Worm (Caenorhabditis elegans): ENCODE measurements around the gene F08B12.11.

Gene F08B12.11

DNA sequence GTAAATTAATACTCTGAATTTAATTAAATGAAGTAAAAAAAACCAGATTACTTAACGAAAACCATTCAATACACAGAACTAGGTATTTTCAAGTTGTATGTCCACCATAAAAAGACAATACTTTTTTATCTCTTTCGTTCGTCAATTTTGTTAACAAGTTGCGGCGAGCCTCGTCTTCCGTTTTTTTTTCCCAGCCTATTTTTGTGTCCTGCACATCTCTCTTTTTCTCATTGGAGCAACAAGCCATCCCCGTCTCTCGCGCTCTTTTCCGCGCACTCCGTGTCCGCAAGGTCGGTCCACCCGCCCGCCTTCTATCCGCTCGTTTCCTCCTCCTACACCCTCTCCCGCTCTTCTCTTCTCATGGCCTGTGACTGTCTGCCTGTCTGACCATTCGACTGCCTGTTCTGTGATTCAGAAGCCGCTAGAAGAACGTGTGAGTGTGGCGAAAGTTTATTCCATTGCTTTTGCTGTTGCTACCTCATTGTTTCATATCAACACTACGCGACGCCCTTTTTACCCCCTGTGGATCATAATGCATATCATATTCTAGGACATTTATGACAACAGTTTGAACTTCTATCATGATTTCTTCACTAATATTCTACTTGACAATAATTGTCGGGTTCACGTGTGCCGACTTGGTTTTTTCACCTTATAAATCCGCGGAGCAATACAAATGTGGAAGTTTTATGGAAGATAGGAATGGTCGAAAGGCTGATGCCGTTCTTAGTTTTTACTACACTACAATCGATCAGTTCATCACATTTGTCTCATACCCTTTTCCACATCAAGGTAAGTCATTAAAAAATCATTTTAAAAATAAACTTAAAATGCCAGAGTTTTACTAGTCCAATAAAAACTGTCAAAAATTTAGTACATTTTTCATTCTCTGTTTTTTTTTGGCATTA lies at the start of gene F08B12.11, which contains the start of gene prmn-1:
F08B12.11 (plus strand) TSS at position 521 of the 908 bp plus-strand sequence.
prmn-1 (plus strand) TSS at position 551 of the 908 bp plus-strand sequence.
- TF ChIP-seq nhr-25 (tag; optimal IDR thresholded peaks at IDR 0.05): peak; percentile 66
- TF ChIP-seq hmg-11 (tag; optimal IDR thresholded peaks at IDR 0.05): peak; percentile 22
- no peak for TF ChIP-seq nhr-23 (tag; optimal IDR thresholded peaks at IDR 0.05)
- no peak for TF ChIP-seq nhr-67 (tag; optimal IDR thresholded peaks at IDR 0.05)
- peak; percentile 31 for TF ChIP-seq nfya-1 (tag; optimal IDR thresholded peaks at IDR 0.05; ENCODE audit: insufficient read depth)

DNA sequence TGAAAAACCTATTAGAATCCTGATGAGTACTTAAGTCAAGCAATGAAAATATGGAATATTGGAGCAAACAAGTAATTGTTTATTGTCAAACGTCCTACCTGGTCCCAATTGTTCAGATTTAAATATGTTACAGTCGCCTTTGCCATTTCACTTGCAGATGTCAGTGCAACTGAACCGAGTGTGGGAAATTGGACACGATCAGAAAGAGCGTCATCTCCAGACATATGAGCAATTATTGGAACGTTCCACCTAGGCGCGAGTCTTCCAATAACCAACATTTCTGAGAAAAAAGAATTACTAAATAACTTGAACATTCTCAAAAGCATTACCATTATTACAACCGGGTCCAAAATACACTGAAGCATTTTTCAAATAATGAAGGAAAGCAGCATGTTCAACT lies 47.8 kb upstream of the F08B12.11 start:
- no peak for TF ChIP-seq lsy-12 (tag; optimal IDR thresholded peaks at IDR 0.05)
- no peak for TF ChIP-seq ztf-11 (tag; optimal IDR thresholded peaks at IDR 0.05)
- TF ChIP-seq egl-5 (tag; optimal IDR thresholded peaks at IDR 0.05): no peak
- no peak for TF ChIP-seq ceh-28 (tag; optimal IDR thresholded peaks at IDR 0.05)
- no peak for TF ChIP-seq elt-1 (tag; optimal IDR thresholded peaks at IDR 0.05)
- no peak for TF ChIP-seq R02D3.7 (tag; optimal IDR thresholded peaks at IDR 0.05)
- TF ChIP-seq tbx-2 (tag; optimal IDR thresholded peaks at IDR 0.05): no peak
- no peak for TF ChIP-seq nhr-12 (tag; optimal IDR thresholded peaks at IDR 0.05)
- TF ChIP-seq nhr-43 (tag; optimal IDR thresholded peaks at IDR 0.05; ENCODE audit: poor library complexity, severe bottlenecking): no peak
- no peak for TF ChIP-seq sea-2 (GFP tag; optimal IDR thresholded peaks at IDR 0.05)
- TF ChIP-seq egl-27 (tag; optimal IDR thresholded peaks at IDR 0.05): no peak
- no peak for TF ChIP-seq nhr-237 (tag; optimal IDR thresholded peaks at IDR 0.05)
- TF ChIP-seq elt-3 (tag; optimal IDR thresholded peaks at IDR 0.05): no peak
- no peak for TF ChIP-seq fkh-10 (GFP tag; optimal IDR thresholded peaks at IDR 0.05)
- no peak for TF ChIP-seq ama-1 (optimal IDR thresholded peaks at IDR 0.05)
- no peak for TF ChIP-seq unc-39 (tag; optimal IDR thresholded peaks at IDR 0.05)
- TF ChIP-seq ceh-16 (tag; optimal IDR thresholded peaks at IDR 0.05): no peak
- no peak for TF ChIP-seq nhr-28 (tag; optimal IDR thresholded peaks at IDR 0.05)
- no peak for TF ChIP-seq mml-1 (tag; optimal IDR thresholded peaks at IDR 0.05)
- TF ChIP-seq mdl-1 (tag; optimal IDR thresholded peaks at IDR 0.05): no peak

- TF ChIP-seq lsy-12 (tag; optimal IDR thresholded peaks at IDR 0.05) (no peak), fkh-2 (tag; optimal IDR thresholded peaks at IDR 0.05) (no peak), nhr-12 (tag; optimal IDR thresholded peaks at IDR 0.05) (no peak), elt-1 (tag; optimal IDR thresholded peaks at IDR 0.05) (no peak), nhr-23 (tag; optimal IDR thresholded peaks at IDR 0.05) (no peak), nfya-1 (tag; optimal IDR thresholded peaks at IDR 0.05; ENCODE audit: insufficient read depth) (no peak), tbx-2 (tag; optimal IDR thresholded peaks at IDR 0.05) (no peak), ama-1 (optimal IDR thresholded peaks at IDR 0.05) (no peak), ztf-11 (tag; optimal IDR thresholded peaks at IDR 0.05) (no peak), nhr-28 (tag; optimal IDR thresholded peaks at IDR 0.05) (no peak), eor-1 (tag; optimal IDR thresholded peaks at IDR 0.05) (no peak), nhr-237 (tag; optimal IDR thresholded peaks at IDR 0.05) (no peak), elt-3 (tag; optimal IDR thresholded peaks at IDR 0.05) (no peak), pqm-1 (tag; optimal IDR thresholded peaks at IDR 0.05) (no peak), nhr-77 (tag; optimal IDR thresholded peaks at IDR 0.05) (no peak), fkh-10 (GFP tag; optimal IDR thresholded peaks at IDR 0.05) (no peak)
Measured at ce11 chrX:11337783-11338182, 47.1 kb upstream of the F08B12.11 start, which contains the start of gene gcy-9. Gene gcy-9, minus strand, starts transcription at chrX:11337883.

ce11 chrX:11339375-11339924 lies 45.4 kb upstream of the F08B12.11 start, which contains the start of gene aco-1:
Gene aco-1, plus strand, starts transcription at chrX:11339874.
- TF ChIP-seq elt-2 (tag; optimal IDR thresholded peaks at IDR 0.05) (peak; percentile 83), nhr-23 (tag; optimal IDR thresholded peaks at IDR 0.05) (peak; percentile 58), eor-1 (tag; optimal IDR thresholded peaks at IDR 0.05) (no peak), nhr-11 (tag; optimal IDR thresholded peaks at IDR 0.05) (no peak), egl-27 (tag; optimal IDR thresholded peaks at IDR 0.05) (peak; percentile 11), nhr-25 (tag; optimal IDR thresholded peaks at IDR 0.05) (peak; percentile 88), hmg-11 (tag; optimal IDR thresholded peaks at IDR 0.05) (peak; percentile 27), nfya-1 (tag; optimal IDR thresholded peaks at IDR 0.05; ENCODE audit: insufficient read depth) (no peak), elt-1 (tag; optimal IDR thresholded peaks at IDR 0.05) (peak; percentile 13), pqm-1 (tag; optimal IDR thresholded peaks at IDR 0.05) (peak; percentile 60)
